Comparison of ENCODE assay signal across 5 worm cellular contexts in the genomic region with DNA sequence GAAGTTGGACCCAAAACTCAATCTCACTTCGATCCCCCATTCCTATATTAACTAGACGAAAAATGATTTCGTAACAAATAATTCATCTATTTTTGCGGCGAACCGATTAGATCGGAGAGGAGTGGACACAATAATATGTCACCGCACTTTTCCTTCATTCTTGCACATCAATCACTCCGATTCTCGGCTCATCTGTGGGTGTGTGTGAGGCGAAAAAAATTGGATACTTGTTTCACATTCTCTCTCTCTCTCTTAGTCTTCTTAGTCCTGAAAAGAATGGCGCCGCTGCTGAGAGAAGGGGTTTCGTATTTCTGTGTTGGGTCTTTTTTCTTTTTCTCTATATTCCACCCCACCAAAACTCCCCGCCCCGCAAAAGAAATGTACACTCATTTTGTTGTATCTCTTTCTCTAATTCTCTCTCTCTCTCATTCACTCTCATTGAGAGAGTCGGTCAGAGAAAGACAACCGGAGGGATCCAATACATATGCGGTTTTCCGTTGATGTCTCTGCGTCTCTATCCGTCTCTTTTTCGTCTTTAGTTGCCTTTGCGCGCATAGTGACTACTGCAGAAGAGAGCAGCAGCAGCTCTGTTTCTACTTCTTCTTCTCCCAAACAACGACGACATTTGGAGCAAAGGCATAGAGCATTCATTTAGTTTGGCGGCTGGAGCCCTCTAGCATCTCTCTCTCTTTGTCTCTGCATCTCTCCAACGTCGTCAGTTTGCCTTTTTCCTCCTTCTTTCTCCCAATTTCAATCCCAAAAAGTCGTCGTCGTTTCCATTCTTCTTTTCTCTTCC.
TF ChIP-seq lines count a peak whose summit lies in the region.

A gene (plus strand): TSS at position 746 of the 796 bp plus-strand sequence.

TF ChIP-seq in whole organism, L1 larva, 84 proteins besides CTCF, POLR2A, EP300 and RAD21 (continues in another document):
- TF ChIP-seq fos-1 (tag; optimal IDR thresholded peaks at IDR 0.05; lab: Kevin White, UChicago) = peak; percentile 77
- TF ChIP-seq zag-1 (tag; optimal IDR thresholded peaks at IDR 0.05; lab: Kevin White, UChicago) = peak; percentile 91
- peak; percentile 55 for TF ChIP-seq mef-2 (tag; optimal IDR thresholded peaks at IDR 0.05; lab: Kevin White, UChicago)
- peak; percentile 49 to 59 (median 57) for TF ChIP-seq dpl-1 (GFP tag; optimal IDR thresholded peaks at IDR 0.05; lab: Kevin White, UChicago)
- TF ChIP-seq nhr-28 (tag; optimal IDR thresholded peaks at IDR 0.05; lab: Kevin White, UChicago) = no peak
- TF ChIP-seq aha-1 (tag; optimal IDR thresholded peaks at IDR 0.05; lab: Kevin White, UChicago) = peak; percentile 7
- peak; percentile 66 for TF ChIP-seq C16A3.4 (tag; optimal IDR thresholded peaks at IDR 0.05; lab: Kevin White, UChicago)
- TF ChIP-seq mdl-1 (tag; optimal IDR thresholded peaks at IDR 0.05; lab: Kevin White, UChicago) = peak in 1 of 2 experiments; percentile 50
- TF ChIP-seq swsn-7 (tag; optimal IDR thresholded peaks at IDR 0.05; lab: Kevin White, UChicago) = peak; percentile 90
- peak; percentile 95 for TF ChIP-seq rnt-1 (tag; optimal IDR thresholded peaks at IDR 0.05; lab: Kevin White, UChicago)
- peak; percentile 74 for TF ChIP-seq mab-9 (GFP tag; IDR thresholded peaks at IDR 0.05; lab: Robert Waterston, UW)
- TF ChIP-seq lin-35 (GFP tag; optimal IDR thresholded peaks at IDR 0.05; lab: Kevin White, UChicago) = peak; percentile 38 to 70
- no peak for TF ChIP-seq ceh-63 (GFP tag; optimal IDR thresholded peaks at IDR 0.05; lab: Kevin White, UChicago)
- TF ChIP-seq lin-15B (tag; optimal IDR thresholded peaks at IDR 0.05; lab: Kevin White, UChicago) = peak; percentile 29
- TF ChIP-seq skn-1 (tag; optimal IDR thresholded peaks at IDR 0.05; lab: Kevin White, UChicago) = peak; percentile 20
- peak; percentile 63 for TF ChIP-seq nhr-11 (tag; optimal IDR thresholded peaks at IDR 0.05; lab: Kevin White, UChicago)

TF ChIP-seq in whole organism, L3 larva, 47 proteins besides CTCF, POLR2A, EP300 and RAD21 (continues in another document):
- TF ChIP-seq jun-1 (tag; optimal IDR thresholded peaks at IDR 0.05; lab: Kevin White, UChicago) (no peak), fos-1 (tag; optimal IDR thresholded peaks at IDR 0.05; lab: Kevin White, UChicago) (no peak), ztf-4 (tag; optimal IDR thresholded peaks at IDR 0.05; lab: Kevin White, UChicago) (no peak), fkh-2 (tag; optimal IDR thresholded peaks at IDR 0.05; lab: Kevin White, UChicago) (no peak), skn-1 (tag; optimal IDR thresholded peaks at IDR 0.05; lab: Kevin White, UChicago) (no peak), ceh-9 (tag; optimal IDR thresholded peaks at IDR 0.05; lab: Kevin White, UChicago) (no peak), hmg-11 (tag; optimal IDR thresholded peaks at IDR 0.05; lab: Kevin White, UChicago) (peak; percentile 89), ceh-28 (tag; optimal IDR thresholded peaks at IDR 0.05; lab: Kevin White, UChicago) (peak; percentile 59), nfya-1 (tag; optimal IDR thresholded peaks at IDR 0.05; lab: Kevin White, UChicago; ENCODE audit: insufficient read depth) (peak; percentile 81), mml-1 (tag; optimal IDR thresholded peaks at IDR 0.05; lab: Kevin White, UChicago) (no peak), nhr-76 (tag; optimal IDR thresholded peaks at IDR 0.05; lab: Kevin White, UChicago) (no peak), nhr-28 (tag; optimal IDR thresholded peaks at IDR 0.05; lab: Kevin White, UChicago) (no peak), ama-1 (optimal IDR thresholded peaks at IDR 0.05; lab: Kevin White, UChicago) (peak; percentile 8), egl-27 (tag; optimal IDR thresholded peaks at IDR 0.05; lab: Kevin White, UChicago) (peak; percentile 68), egl-5 (tag; optimal IDR thresholded peaks at IDR 0.05; lab: Kevin White, UChicago) (peak; percentile 62), unc-39 (tag; optimal IDR thresholded peaks at IDR 0.05; lab: Kevin White, UChicago) (no peak), lsy-12 (tag; optimal IDR thresholded peaks at IDR 0.05; lab: Kevin White, UChicago) (peak; percentile 54)

TF ChIP-seq in whole organism, early embryonic, 17 proteins besides CTCF, POLR2A, EP300 and RAD21:
- TF ChIP-seq F13C5.2 (tag; optimal IDR thresholded peaks at IDR 0.05; lab: Kevin White, UChicago) (no peak), B0310.2 (tag; optimal IDR thresholded peaks at IDR 0.05; lab: Kevin White, UChicago) (no peak), tbx-11 (GFP tag; IDR thresholded peaks at IDR 0.05; lab: Robert Waterston, UW) (no peak), aly-1 (tag; optimal IDR thresholded peaks at IDR 0.05; lab: Kevin White, UChicago) (peak; percentile 14), ama-1 (optimal IDR thresholded peaks at IDR 0.05; lab: Kevin White, UChicago) (no peak), hmg-4 (GFP tag; optimal IDR thresholded peaks at IDR 0.05; lab: Kevin White, UChicago) (peak; percentile 53)

TF ChIP-seq in whole organism, midembryonic, 9 proteins besides CTCF, POLR2A, EP300 and RAD21:
- TF ChIP-seq med-1 (GFP tag; optimal IDR thresholded peaks at IDR 0.05; lab: Kevin White, UChicago; ENCODE audit: insufficient read depth) (no peak), ztf-29 (GFP tag; IDR thresholded peaks at IDR 0.05; lab: Robert Waterston, UW) (no peak), ref-1 (GFP tag; conservative IDR thresholded peaks at IDR 0.05; lab: Robert Waterston, UW) (no peak), cog-1 (tag; optimal IDR thresholded peaks at IDR 0.05; lab: Kevin White, UChicago) (peak; percentile 87), ztf-23 (GFP tag; IDR thresholded peaks at IDR 0.05; lab: Robert Waterston, UW) (no peak), T22C8.4 (GFP tag; IDR thresholded peaks at IDR 0.05; lab: Robert Waterston, UW) (no peak), flt-1 (GFP tag; IDR thresholded peaks at IDR 0.05; lab: Robert Waterston, UW) (0 out of 2 replicates have a peak, but pooled peaks have one; percentile 11), klf-2 (GFP tag; conservative IDR thresholded peaks at IDR 0.05; lab: Robert Waterston, UW) (no peak), tab-1 (GFP tag; IDR thresholded peaks at IDR 0.05; lab: Robert Waterston, UW) (no peak)

TF ChIP-seq in whole organism, young adult, 124 proteins besides CTCF, POLR2A, EP300 and RAD21 (continues in another document):
- no peak for TF ChIP-seq B0261.1 (tag; optimal IDR thresholded peaks at IDR 0.05; lab: Kevin White, UChicago)
- TF ChIP-seq C17E4.6 (GFP tag; IDR thresholded peaks at IDR 0.05; lab: Robert Waterston, UW) = no peak
- no peak for TF ChIP-seq ztf-28 (GFP tag; IDR thresholded peaks at IDR 0.05; lab: Robert Waterston, UW)
- peak; percentile 51 for TF ChIP-seq mcd-1 (GFP tag; IDR thresholded peaks at IDR 0.05; lab: Robert Waterston, UW)
- TF ChIP-seq ama-1 (optimal IDR thresholded peaks at IDR 0.05; lab: Kevin White, UChicago) = no peak
- TF ChIP-seq ama-1 (GFP tag; optimal IDR thresholded peaks at IDR 0.05; lab: Kevin White, UChicago) = no peak
- no peak for TF ChIP-seq nfya-2 (GFP tag; IDR thresholded peaks at IDR 0.05; lab: Robert Waterston, UW)
- TF ChIP-seq ceh-100 (GFP tag; IDR thresholded peaks at IDR 0.05; lab: Robert Waterston, UW) = no peak
- no peak for TF ChIP-seq F52B5.7 (tag; optimal IDR thresholded peaks at IDR 0.05; lab: Kevin White, UChicago)
- TF ChIP-seq hlh-26 (GFP tag; conservative IDR thresholded peaks at IDR 0.05; lab: Robert Waterston, UW) = no peak
- peak; percentile 38 for TF ChIP-seq attf-5 (GFP tag; optimal IDR thresholded peaks at IDR 0.05; lab: Kevin White, UChicago)
- TF ChIP-seq cebp-1 (GFP tag; IDR thresholded peaks at IDR 0.05; lab: Robert Waterston, UW) = no peak
- peak; percentile 67 for TF ChIP-seq cebp-1 (tag; optimal IDR thresholded peaks at IDR 0.05; lab: Kevin White, UChicago)
- no peak for TF ChIP-seq him-1 (tag; optimal IDR thresholded peaks at IDR 0.05; lab: Kevin White, UChicago)
- no peak for TF ChIP-seq ZK185.1 (tag; optimal IDR thresholded peaks at IDR 0.05; lab: Kevin White, UChicago; ENCODE audit: poor library complexity, severe bottlenecking)
- no peak for TF ChIP-seq ztf-25 (GFP tag; IDR thresholded peaks at IDR 0.05; lab: Robert Waterston, UW)
- no peak for TF ChIP-seq T07F8.4 (tag; optimal IDR thresholded peaks at IDR 0.05; lab: Kevin White, UChicago)
- no peak for TF ChIP-seq sea-2 (GFP tag; IDR thresholded peaks at IDR 0.05; lab: Robert Waterston, UW)
- no peak for TF ChIP-seq Y95B8A.8 (GFP tag; IDR thresholded peaks at IDR 0.05; lab: Robert Waterston, UW)
- TF ChIP-seq snpc-3.4 (tag; optimal IDR thresholded peaks at IDR 0.05; lab: Kevin White, UChicago) = no peak
- TF ChIP-seq zfh-2 (GFP tag; conservative IDR thresholded peaks at IDR 0.05; lab: Robert Waterston, UW) = peak; percentile 53; the same call in 1 of the 2 replicates
- no peak; the same call in 1 of the 2 replicates for TF ChIP-seq C06A6.2 (GFP tag; conservative IDR thresholded peaks at IDR 0.05; lab: Robert Waterston, UW)
- TF ChIP-seq sptf-2 (GFP tag; optimal IDR thresholded peaks at IDR 0.05; lab: Kevin White, UChicago) = no peak
- TF ChIP-seq K12H6.12 (tag; optimal IDR thresholded peaks at IDR 0.05; lab: Kevin White, UChicago) = peak; percentile 89
- TF ChIP-seq repo-1 (tag; optimal IDR thresholded peaks at IDR 0.05; lab: Kevin White, UChicago) = no peak
- no peak for TF ChIP-seq F37B4.10 (GFP tag; IDR thresholded peaks at IDR 0.05; lab: Robert Waterston, UW)
- no peak for TF ChIP-seq Y53G8AR.9 (GFP tag; conservative IDR thresholded peaks at IDR 0.05; lab: Robert Waterston, UW)
- no peak for TF ChIP-seq bed-1 (GFP tag; IDR thresholded peaks at IDR 0.05; lab: Robert Waterston, UW)
- no peak; the same call in 1 of the 2 replicates for TF ChIP-seq hsf-1 (GFP tag; IDR thresholded peaks at IDR 0.05; lab: Robert Waterston, UW)
- TF ChIP-seq D2030.7 (GFP tag; IDR thresholded peaks at IDR 0.05; lab: Robert Waterston, UW) = no peak
- no peak for TF ChIP-seq snpc-1.1 (tag; optimal IDR thresholded peaks at IDR 0.05; lab: Kevin White, UChicago; ENCODE audit: insufficient read depth)
- no peak for TF ChIP-seq dox-1 (GFP tag; IDR thresholded peaks at IDR 0.05; lab: Robert Waterston, UW)
- TF ChIP-seq unc-130 (GFP tag; optimal IDR thresholded peaks at IDR 0.05; lab: Kevin White, UChicago) = no peak
- TF ChIP-seq let-607 (tag; optimal IDR thresholded peaks at IDR 0.05; lab: Kevin White, UChicago) = no peak
- no peak for TF ChIP-seq lsl-1 (GFP tag; optimal IDR thresholded peaks at IDR 0.05; lab: Kevin White, UChicago)
- TF ChIP-seq zim-3 (tag; optimal IDR thresholded peaks at IDR 0.05; lab: Kevin White, UChicago) = no peak
- TF ChIP-seq bed-2 (GFP tag; IDR thresholded peaks at IDR 0.05; lab: Robert Waterston, UW) = no peak
- peak; percentile 29 for TF ChIP-seq ztf-18 (tag; optimal IDR thresholded peaks at IDR 0.05; lab: Kevin White, UChicago)
- TF ChIP-seq dpff-1 (tag; optimal IDR thresholded peaks at IDR 0.05; lab: Kevin White, UChicago) = no peak
- no peak for TF ChIP-seq Y67H2A.10 (GFP tag; conservative IDR thresholded peaks at IDR 0.05; lab: Robert Waterston, UW)
- no peak for TF ChIP-seq nhr-80 (tag; optimal IDR thresholded peaks at IDR 0.05; lab: Kevin White, UChicago)
